Worm (Caenorhabditis elegans) whole organism, L1 larva: ENCODE measurements around the gene str-37.

Source experiments
- Y116A8C.19 ChIP-seq: sonication (generic microtip); optimal IDR thresholded peaks from 2 replicates; lab custom pipeline; 2016; ENCODE audit warnings: missing compliant biosample characterization, missing genetic modification characterization, borderline replicate concordance
- ama-1 ChIP-seq: fragments of 150-350 bp; optimal IDR thresholded peaks from 2 replicates; lab custom pipeline; 2014
- blmp-1 ChIP-seq: fragments of 150-350 bp; optimal IDR thresholded peaks from 2 replicates; lab custom pipeline; 2014; ENCODE audit warnings: missing biosample characterization, missing genetic modification characterization
- ceh-8 ChIP-seq: fragments of 200-800 bp; sonication (Bioruptor generic); optimal IDR thresholded peaks from 2 replicates; lab custom pipeline; 2018; ENCODE audit warnings: mild to moderate bottlenecking, missing genetic modification characterization, moderate library complexity, missing compliant biosample characterization
- ceh-88 ChIP-seq: fragments of 200-800 bp; sonication (Bioruptor generic); IDR thresholded peaks from 2 replicates; pipeline ENCODE4 v1.3.6; 2022; ENCODE audit warnings: missing genetic modification characterization, missing compliant biosample characterization
- ceh-90 ChIP-seq: sonication (generic microtip); optimal IDR thresholded peaks from 2 replicates; lab custom pipeline; 2016; ENCODE audit warnings: missing genetic modification characterization, missing compliant biosample characterization
- egl-13 ChIP-seq: sonication (generic microtip); optimal IDR thresholded peaks from 2 replicates; lab custom pipeline; 2016; ENCODE audit warnings: missing genotype, missing genetic modification reagents, missing genetic modification characterization, missing compliant biosample characterization
- elt-2 ChIP-seq: sonication (generic microtip); optimal IDR thresholded peaks from 2 replicates; lab custom pipeline; 2016; ENCODE audit warnings: missing genetic modification characterization, mild to moderate bottlenecking, inconsistent platforms, missing compliant biosample characterization, missing genetic modification reagents
- elt-3 ChIP-seq, 6 experiments: fragments of 150-350 bp in 1 of 6; sonication (generic microtip); optimal IDR thresholded peaks; 2 replicates each; lab custom pipeline; 2017 to 2018; ENCODE audit warnings: missing biosample characterization in 6 of 6, missing genetic modification characterization in 6 of 6, inconsistent platforms in 1 of 6
- fkh-8 ChIP-seq: sonication (generic microtip); optimal IDR thresholded peaks from 2 replicates; lab custom pipeline; 2016; ENCODE audit warnings: mild to moderate bottlenecking, missing genetic modification characterization, missing compliant biosample characterization
- fos-1 ChIP-seq: fragments of 150-350 bp; optimal IDR thresholded peaks from 2 replicates; lab custom pipeline; 2014; ENCODE audit warnings: missing biosample characterization, missing genetic modification characterization
- grh-1 ChIP-seq: fragments of 200-800 bp; sonication (Bioruptor generic); IDR thresholded peaks from 2 replicates; pipeline ENCODE4 v1.3.6; 2022; ENCODE audit warnings: missing genetic modification reagents, missing genetic modification characterization, missing compliant biosample characterization
- hpl-2 ChIP-seq: fragments of 150-350 bp; optimal IDR thresholded peaks from 2 replicates; lab custom pipeline; 2014; ENCODE audit warnings: missing biosample characterization, missing genetic modification reagents, missing genetic modification characterization
- jun-1 ChIP-seq: fragments of 150-350 bp; optimal IDR thresholded peaks from 2 replicates; lab custom pipeline; 2014; ENCODE audit warnings: missing biosample characterization, missing genetic modification reagents, missing genetic modification characterization
- lin-14 ChIP-seq: fragments of 200-800 bp; sonication (Bioruptor generic); optimal IDR thresholded peaks from 2 replicates; lab custom pipeline; 2018; ENCODE audit warnings: mild to moderate bottlenecking, missing genetic modification characterization, moderate library complexity, missing compliant biosample characterization
- lin-15B ChIP-seq: fragments of 150-350 bp; sonication (generic microtip); optimal IDR thresholded peaks from 3 replicates; lab custom pipeline; 2014; ENCODE audit warnings: missing biosample characterization, missing genetic modification characterization
- lin-35 ChIP-seq, 2 experiments: fragments of 150-350 bp; optimal IDR thresholded peaks; 2 replicates each; lab custom pipeline; 2014; ENCODE audit warnings: missing biosample characterization in 2 of 2, missing genetic modification characterization in 2 of 2, missing genetic modification reagents in 2 of 2
- mab-9 ChIP-seq: fragments of 200-800 bp; sonication (Bioruptor generic); IDR thresholded peaks from 2 replicates; pipeline ENCODE4 v1.3.6; 2022; ENCODE audit warnings: missing genetic modification reagents, missing genetic modification characterization, missing compliant biosample characterization
- mdl-1 ChIP-seq, 2 experiments: fragments of 150-350 bp; optimal IDR thresholded peaks; 2 replicates each; lab custom pipeline; 2014 to 2017; ENCODE audit warnings: missing biosample characterization in 2 of 2, missing genetic modification characterization in 2 of 2, inconsistent platforms in 1 of 2
- mef-2 ChIP-seq: fragments of 150-350 bp; optimal IDR thresholded peaks from 2 replicates; lab custom pipeline; 2014; ENCODE audit warnings: missing biosample characterization, missing genetic modification characterization
- mep-1 ChIP-seq: fragments of 150-350 bp; optimal IDR thresholded peaks from 2 replicates; lab custom pipeline; 2014; ENCODE audit warnings: missing biosample characterization, missing genetic modification characterization
- nhr-12 ChIP-seq: sonication (generic microtip); optimal IDR thresholded peaks from 2 replicates; lab custom pipeline; 2017; ENCODE audit warnings: missing biosample characterization, missing genetic modification characterization
- nhr-20 ChIP-seq: sonication (generic microtip); optimal IDR thresholded peaks from 2 replicates; lab custom pipeline; 2016; ENCODE audit warnings: mild to moderate bottlenecking, missing genetic modification characterization, missing compliant biosample characterization
- nhr-28 ChIP-seq: fragments of 150-350 bp; optimal IDR thresholded peaks from 2 replicates; lab custom pipeline; 2014; ENCODE audit warnings: missing biosample characterization, missing genetic modification characterization
- nhr-71 ChIP-seq: sonication (generic microtip); optimal IDR thresholded peaks from 2 replicates; lab custom pipeline; 2016; ENCODE audit warnings: mild to moderate bottlenecking, missing genetic modification characterization, moderate library complexity, missing compliant biosample characterization
- nhr-85 ChIP-seq: sonication (generic microtip); peaks from one replicate; lab custom pipeline; 2016; ENCODE audit warnings: missing genetic modification characterization, inconsistent platforms, missing compliant biosample characterization
- nhr-90 ChIP-seq: sonication (generic microtip); optimal IDR thresholded peaks from 2 replicates; lab custom pipeline; 2016; ENCODE audit warnings: mild to moderate bottlenecking, missing genetic modification characterization, missing compliant biosample characterization; ENCODE audit not compliant: poor library complexity
- pax-3 ChIP-seq: fragments of 200-800 bp; sonication (Bioruptor generic); optimal IDR thresholded peaks from 2 replicates; lab custom pipeline; 2018; ENCODE audit warnings: mild to moderate bottlenecking, missing genetic modification characterization, moderate library complexity, missing compliant biosample characterization
- rnt-1 ChIP-seq: sonication (generic microtip); optimal IDR thresholded peaks from 2 replicates; lab custom pipeline; 2016; ENCODE audit warnings: mild to moderate bottlenecking, missing genetic modification characterization, moderate library complexity, missing compliant biosample characterization
- tbx-2 ChIP-seq: sonication (generic microtip); optimal IDR thresholded peaks from 2 replicates; lab custom pipeline; 2016; ENCODE audit warnings: missing genetic modification characterization, missing compliant biosample characterization
- xbp-1 ChIP-seq: sonication (generic microtip); optimal IDR thresholded peaks from 2 replicates; lab custom pipeline; 2016; ENCODE audit warnings: missing genetic modification characterization, missing compliant biosample characterization
- zip-4 ChIP-seq: fragments of 200-800 bp; sonication (Bioruptor generic); optimal IDR thresholded peaks from 2 replicates; lab custom pipeline; 2018; ENCODE audit warnings: mild to moderate bottlenecking, missing genetic modification characterization, moderate library complexity, missing compliant biosample characterization
- ztf-4 ChIP-seq: fragments of 150-350 bp; optimal IDR thresholded peaks from 2 replicates; lab custom pipeline; 2014; ENCODE audit warnings: missing biosample characterization, missing genetic modification characterization

str-37 gene

DNA sequence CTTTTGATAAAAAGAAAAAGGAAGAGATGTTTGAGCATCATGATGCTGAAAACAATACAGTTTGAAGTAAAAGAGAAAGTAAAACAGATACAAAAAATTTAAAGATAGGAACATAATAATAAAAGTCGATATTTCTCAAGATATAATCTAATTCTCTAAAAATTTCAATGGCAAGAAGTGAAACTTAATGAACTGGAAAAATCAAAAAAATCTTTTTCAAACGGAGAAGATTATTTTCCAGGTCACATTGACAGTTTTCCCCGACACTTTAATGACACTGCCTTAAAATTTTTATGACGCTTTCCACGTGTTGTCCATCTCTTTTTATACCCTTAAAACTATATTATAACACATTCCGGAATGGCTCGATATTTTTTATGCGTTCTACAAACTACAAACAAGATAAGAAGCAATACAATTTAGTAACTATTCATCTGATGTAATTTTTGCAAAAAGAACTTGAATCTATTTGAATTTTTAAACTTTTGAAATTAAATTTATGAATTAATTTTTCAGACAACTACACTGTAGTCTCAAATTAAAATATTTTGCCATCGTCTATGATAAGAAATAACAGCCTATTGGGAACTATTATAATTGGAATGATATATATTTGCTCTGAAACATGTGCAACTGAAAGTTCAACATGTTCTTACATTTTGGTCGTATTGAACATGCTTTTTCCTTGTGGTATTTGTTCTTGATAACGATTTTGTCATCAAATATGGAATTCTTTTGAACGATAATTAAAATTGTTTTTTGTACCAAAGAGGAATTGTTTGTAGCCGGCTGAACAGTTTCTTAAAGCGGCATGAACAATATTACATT lies 2.4 kb upstream of the str-37 start, which contains the start of gene C50B6.7:
C50B6.7 (minus strand) TSS at position 51 of the 828 bp plus-strand sequence.
- TF ChIP-seq mab-9 = no peak
- TF ChIP-seq elt-2 = peak; percentile 17

DNA sequence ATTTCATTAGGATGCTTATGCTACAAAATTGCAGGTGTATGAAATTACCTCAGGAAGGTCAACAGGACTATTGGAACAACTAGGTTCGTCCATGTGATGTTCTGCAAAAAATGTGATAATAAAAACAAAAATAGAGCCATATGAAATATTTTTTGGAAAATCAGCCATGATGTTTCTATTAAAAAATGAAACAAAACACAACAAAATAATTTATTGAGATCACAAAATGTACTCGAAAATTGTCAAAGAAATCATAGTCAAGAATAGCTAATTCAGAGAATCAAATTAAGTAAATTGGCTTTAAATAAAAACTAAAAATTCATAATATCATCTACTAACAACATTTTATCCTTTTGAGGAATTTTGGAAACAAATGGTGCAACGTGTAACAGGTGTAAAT lies 3.4 kb downstream of the str-37 start, which contains the start of gene nhr-129:
nhr-129 (minus strand) TSS at position 101 of the 400 bp plus-strand sequence.
- TF ChIP-seq nhr-12 (no peak), jun-1 (tag; lab: Kevin White, UChicago) (no peak), ztf-4 (no peak), nhr-90 (tag; lab: Kevin White, UChicago) (no peak), ama-1 (lab: Kevin White, UChicago) (no peak), Y116A8C.19 (tag; lab: Kevin White, UChicago) (no peak), nhr-20 (no peak)

DNA sequence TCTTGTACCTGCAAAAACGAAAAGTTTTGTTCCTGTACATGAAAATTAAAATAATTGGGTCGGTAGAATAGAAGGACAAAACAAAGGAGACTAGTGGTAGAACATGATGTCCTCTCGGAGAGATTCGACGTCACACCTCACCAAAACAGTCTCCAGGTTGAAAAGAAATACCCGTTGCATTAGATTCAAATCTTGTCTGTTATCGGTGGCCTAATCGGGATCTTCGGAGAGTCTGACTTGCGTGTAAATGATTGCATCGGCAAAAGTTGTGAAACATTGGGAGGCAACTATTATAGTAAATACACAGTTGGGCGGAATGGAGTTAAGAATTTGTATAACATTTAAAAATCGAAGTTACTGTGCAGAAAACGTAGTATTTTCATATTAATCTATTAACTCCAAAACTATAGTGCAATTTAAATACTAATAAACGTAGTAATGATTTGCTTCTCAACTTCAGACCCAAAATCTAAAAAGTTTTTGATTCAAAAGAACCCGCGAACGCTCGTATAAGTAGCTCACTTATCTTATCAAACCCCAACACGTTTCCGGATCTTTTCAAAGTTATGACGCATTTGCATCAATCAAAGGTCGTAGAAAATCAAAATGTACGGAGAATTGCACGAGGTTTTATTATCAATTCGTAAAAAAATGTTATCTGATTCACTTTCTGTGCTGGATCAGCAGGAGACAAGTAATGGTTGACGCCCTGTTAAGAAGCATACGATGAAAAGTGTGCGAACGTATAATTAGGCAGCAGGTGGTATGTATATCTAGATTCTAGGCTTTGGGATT lies 6.0 kb downstream of the str-37 start, which contains the start of gene nhr-168:
nhr-168 (minus strand) TSS at position 486 of the 795 bp plus-strand sequence.
- TF ChIP-seq nhr-20 (peak; percentile 5), xbp-1 (no peak), grh-1 (GFP tag; lab: Robert Waterston, UW) (peak; percentile 41), egl-13 (tag; lab: Kevin White, UChicago) (no peak), rnt-1 (tag; lab: Kevin White, UChicago) (peak; percentile 12), pax-3 (peak; percentile 39), elt-2 (peak; percentile 72), blmp-1 (tag; lab: Kevin White, UChicago) (peak; percentile 38), nhr-85 (tag; lab: Kevin White, UChicago) (peak; percentile 88), lin-14 (GFP tag; lab: Kevin White, UChicago) (peak; percentile 68)
- TF ChIP-seq, all 84 proteins: peak for 8

DNA sequence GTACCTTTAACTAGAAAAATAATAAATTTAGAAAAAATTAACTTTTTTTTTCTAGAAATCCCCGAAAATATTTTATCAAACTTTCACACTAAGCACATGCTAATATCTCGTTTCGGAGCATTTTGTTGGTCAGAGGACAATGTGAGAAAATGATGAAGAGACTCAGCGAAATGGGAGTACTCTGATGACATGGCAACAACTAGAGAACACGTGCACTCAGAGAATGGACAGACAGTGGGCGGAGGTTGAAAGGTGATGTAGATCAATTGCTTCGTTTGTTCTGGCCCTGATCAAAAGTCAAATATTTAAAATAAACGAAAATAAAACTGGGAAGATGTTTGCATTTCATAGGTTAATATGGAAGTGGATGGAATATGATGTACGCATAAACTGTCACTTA lies 6.9 kb downstream of the str-37 start:
- no peak for TF ChIP-seq xbp-1
- peak; percentile 18 for TF ChIP-seq nhr-85 (tag; lab: Kevin White, UChicago)
- no peak for TF ChIP-seq elt-3 (tag; optimal IDR thresholded peaks at IDR 0.05; lab: Kevin White, UChicago)
- TF ChIP-seq mef-2 = no peak
- no peak for TF ChIP-seq zip-4 (GFP tag; lab: Kevin White, UChicago)
- TF ChIP-seq lin-35 (GFP tag; optimal IDR thresholded peaks at IDR 0.05; lab: Kevin White, UChicago) = peak in 1 of 2 experiments; percentile 4
- no peak for TF ChIP-seq nhr-12
- no peak for TF ChIP-seq mep-1 (tag; lab: Kevin White, UChicago)
- TF ChIP-seq fkh-8 (tag; lab: Kevin White, UChicago) = peak; percentile 27
- TF ChIP-seq nhr-20 = peak; percentile 11
- peak; percentile 3 for TF ChIP-seq lin-14 (GFP tag; lab: Kevin White, UChicago)
- peak in 1 of 2 experiments; percentile 11 for TF ChIP-seq mdl-1 (tag; optimal IDR thresholded peaks at IDR 0.05; lab: Kevin White, UChicago)
- TF ChIP-seq nhr-71 (tag; lab: Kevin White, UChicago) = peak; percentile 19
- peak; percentile 7 for TF ChIP-seq rnt-1 (tag; lab: Kevin White, UChicago)
- TF ChIP-seq nhr-28 (tag; lab: Kevin White, UChicago) = no peak

DNA sequence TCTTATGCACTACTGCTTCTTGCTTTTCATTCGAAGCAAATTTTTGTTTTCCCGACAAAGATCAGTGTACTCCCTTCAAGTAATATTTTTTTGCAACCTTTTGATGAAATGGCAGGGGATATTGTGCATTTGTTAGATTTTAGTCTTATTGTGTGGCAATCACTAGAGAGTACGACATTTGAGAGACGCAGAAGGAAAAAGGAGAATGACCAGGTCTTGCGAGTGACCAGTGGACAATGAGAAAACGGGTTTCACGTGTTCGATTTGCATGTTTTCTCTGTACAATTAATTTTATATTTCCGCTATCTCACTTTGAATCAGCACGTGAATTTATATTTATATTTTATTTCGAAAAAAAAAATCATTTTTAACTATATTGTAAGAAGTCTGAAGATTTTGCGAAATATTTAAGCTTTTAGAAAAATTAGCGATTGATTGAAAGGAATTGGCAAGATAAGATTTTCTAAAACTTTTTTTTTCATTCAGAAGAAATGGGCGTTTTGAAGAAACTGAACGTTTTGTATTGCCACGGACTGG lies 8.4 kb downstream of the str-37 start, which contains the start of gene C50B6.9:
C50B6.9 (plus strand) TSS at position 487 of the 537 bp plus-strand sequence.
- no peak for TF ChIP-seq hpl-2 (GFP tag; lab: Kevin White, UChicago)
- TF ChIP-seq mep-1 (tag; lab: Kevin White, UChicago) = peak; percentile 26
- no peak for TF ChIP-seq ceh-8 (GFP tag; lab: Kevin White, UChicago)
- TF ChIP-seq lin-15B (tag; lab: Kevin White, UChicago) = no peak
- no peak for TF ChIP-seq ceh-88 (GFP tag; lab: Robert Waterston, UW)
- no peak for TF ChIP-seq tbx-2 (tag; lab: Kevin White, UChicago)
- no peak for TF ChIP-seq elt-3 (tag; optimal IDR thresholded peaks at IDR 0.05; lab: Kevin White, UChicago)
- no peak for TF ChIP-seq ceh-90
- TF ChIP-seq Y116A8C.19 (tag; lab: Kevin White, UChicago) = no peak
- TF ChIP-seq fos-1 (tag; lab: Kevin White, UChicago) = no peak
- no peak for TF ChIP-seq mab-9
- TF ChIP-seq blmp-1 (tag; lab: Kevin White, UChicago) = peak; percentile 21
